Worm (Caenorhabditis elegans): ENCODE data around the gene eef-1A.1.

The eef-1A.1 gene

DNA sequence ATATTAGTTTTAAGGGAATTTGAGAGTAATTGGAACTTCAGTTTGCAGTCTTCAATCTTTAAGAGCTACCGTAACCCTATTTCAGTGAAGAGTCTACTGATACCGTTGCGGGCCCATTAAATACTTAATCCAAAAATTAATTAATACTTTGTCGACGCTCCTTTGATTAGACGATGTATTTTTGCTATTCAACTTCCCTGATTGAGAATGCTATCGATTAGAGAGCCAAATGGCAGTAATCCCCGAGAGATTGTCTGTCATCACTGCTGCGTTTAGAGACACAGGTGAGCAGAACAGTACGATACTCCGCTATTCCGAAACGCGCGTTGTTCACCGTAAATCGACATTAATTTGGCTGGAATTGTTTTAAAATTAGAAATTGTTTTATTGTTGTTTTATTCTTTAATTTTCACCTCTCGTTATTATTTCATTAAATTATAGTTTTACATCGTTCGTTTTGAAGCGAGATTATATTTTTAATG is 49.7 kb upstream of the eef-1A.1 start, which contains the start of gene rfl-1 (continued):
- TF ChIP-seq lsl-1 (GFP tag; optimal IDR thresholded peaks at IDR 0.05) (peak; percentile 12), hrde-1 (tag; optimal IDR thresholded peaks at IDR 0.05; ENCODE audit: borderline replicate concordance) (no peak), efl-1 (GFP tag; optimal IDR thresholded peaks at IDR 0.05) (no peak), him-1 (tag; optimal IDR thresholded peaks at IDR 0.05) (peak; percentile 25), tbp1 (GFP tag; optimal IDR thresholded peaks at IDR 0.05) (no peak), hlh-12 (tag; optimal IDR thresholded peaks at IDR 0.05) (no peak), mxl-1 (tag; optimal IDR thresholded peaks at IDR 0.05) (no peak), F39B2.1 (GFP tag; IDR thresholded peaks at IDR 0.05) (no peak), ztf-6 (GFP tag; IDR thresholded peaks at IDR 0.05) (no peak), ama-1 (optimal IDR thresholded peaks at IDR 0.05) (no peak), ama-1 (GFP tag; optimal IDR thresholded peaks at IDR 0.05) (no peak), hsf-1 (GFP tag; IDR thresholded peaks at IDR 0.05) (no peak), ceh-40 (GFP tag; IDR thresholded peaks at IDR 0.05) (no peak), snpc-1.3 (tag; optimal IDR thresholded peaks at IDR 0.05; ENCODE audit: insufficient read depth) (no peak), Y53F4B.3 (GFP tag; IDR thresholded peaks at IDR 0.05) (no peak), aptf-3 (GFP tag; IDR thresholded peaks at IDR 0.05) (no peak), snpc-3.4 (tag; optimal IDR thresholded peaks at IDR 0.05) (peak; percentile 20), hmg-1.2 (GFP tag; IDR thresholded peaks at IDR 0.05) (peak; percentile 99), attf-3 (GFP tag; conservative IDR thresholded peaks at IDR 0.05) (peak; percentile 97), nhr-90 (tag; optimal IDR thresholded peaks at IDR 0.05) (no peak), cebp-1 (GFP tag; IDR thresholded peaks at IDR 0.05) (no peak), cebp-1 (tag; optimal IDR thresholded peaks at IDR 0.05) (no peak), mcd-1 (GFP tag; IDR thresholded peaks at IDR 0.05) (0 out of 2 replicates have a peak, but pooled peaks have one; percentile 26), nhr-179 (tag; optimal IDR thresholded peaks at IDR 0.05) (no peak), F52B5.7 (tag; optimal IDR thresholded peaks at IDR 0.05) (no peak), dpl-1 (GFP tag; optimal IDR thresholded peaks at IDR 0.05) (no peak), ceh-27 (GFP tag; optimal IDR thresholded peaks at IDR 0.05) (no peak), D2030.7 (GFP tag; IDR thresholded peaks at IDR 0.05) (no peak), akir-1 (GFP tag; optimal IDR thresholded peaks at IDR 0.05) (no peak), T26A5.8 (tag; optimal IDR thresholded peaks at IDR 0.05) (no peak), bed-1 (GFP tag; IDR thresholded peaks at IDR 0.05) (no peak), ccch-3 (GFP tag; optimal IDR thresholded peaks at IDR 0.05) (no peak), F57A8.1 (GFP tag; optimal IDR thresholded peaks at IDR 0.05) (no peak), let-526 (GFP tag; IDR thresholded peaks at IDR 0.05) (no peak), B0019.2 (GFP tag; conservative IDR thresholded peaks at IDR 0.05) (no peak), ceh-100 (GFP tag; IDR thresholded peaks at IDR 0.05) (no peak), ceh-79 (tag; optimal IDR thresholded peaks at IDR 0.05) (no peak), nhr-120 (GFP tag; IDR thresholded peaks at IDR 0.05) (no peak), hmg-20 (GFP tag; IDR thresholded peaks at IDR 0.05) (no peak), lir-1 (GFP tag; conservative IDR thresholded peaks at IDR 0.05) (no peak), egrh-3 (GFP tag; IDR thresholded peaks at IDR 0.05) (no peak), madf-6 (GFP tag; IDR thresholded peaks at IDR 0.05) (0 out of 2 replicates have a peak, but pooled peaks have one; percentile 7), F23B12.7 (tag; optimal IDR thresholded peaks at IDR 0.05; ENCODE audit: insufficient read depth) (peak; percentile 19), unc-62 (GFP tag; optimal IDR thresholded peaks at IDR 0.05) (no peak), egl-18 (GFP tag; IDR thresholded peaks at IDR 0.05) (no peak), Y67H2A.10 (GFP tag; conservative IDR thresholded peaks at IDR 0.05) (no peak), F33H1.4 (GFP tag; IDR thresholded peaks at IDR 0.05) (no peak), madf-10 (tag; optimal IDR thresholded peaks at IDR 0.05) (no peak)

All from whole organism, young adult.